Fruit fly (Drosophila melanogaster): Measurements from ENCODE around the gene tadr.

DNA sequence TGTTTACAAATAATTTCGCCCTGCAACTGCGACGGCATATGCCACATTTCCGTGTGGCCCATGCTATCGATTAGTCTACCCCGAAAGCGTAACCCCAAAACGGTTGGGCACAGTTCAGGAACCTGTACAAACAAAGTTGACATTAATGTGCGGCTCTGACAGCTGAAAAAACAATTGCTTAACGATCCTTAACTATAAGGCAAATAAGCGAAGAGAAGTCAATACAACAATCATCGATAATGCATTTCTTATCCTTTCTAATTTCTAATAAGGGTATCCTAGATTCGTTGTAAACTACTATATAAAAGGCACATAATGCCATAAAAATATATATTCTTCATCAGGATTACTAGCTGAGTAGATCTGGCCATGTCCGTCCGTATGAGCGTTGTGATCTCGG, 36.6 kb downstream of the tadr start:
- TF ChIP-seq cyc (GFP tag; optimal IDR thresholded peaks at IDR 0.05) (no peak), fd85E (GFP tag; optimal IDR thresholded peaks at IDR 0.05) (no peak), Eip78C (GFP tag) (no peak), OdsH (GFP tag; optimal IDR thresholded peaks at IDR 0.05) (no peak), Sox15 (GFP tag; optimal IDR thresholded peaks at IDR 0.05) (no peak), CG7368 (GFP tag; optimal IDR thresholded peaks at IDR 0.05) (no peak), Hr39 (GFP tag; optimal IDR thresholded peaks at IDR 0.05) (no peak), vri (GFP tag; optimal IDR thresholded peaks at IDR 0.05) (no peak), Gug (GFP tag; IDR thresholded peaks at IDR 0.05) (no peak), CG16779 (tag; optimal IDR thresholded peaks at IDR 0.05) (no peak), Eip93F (GFP tag; optimal IDR thresholded peaks at IDR 0.05) (no peak), CG4318 (GFP tag; optimal IDR thresholded peaks at IDR 0.05) (no peak), acj6 (GFP tag; optimal IDR thresholded peaks at IDR 0.05) (no peak), Lpt (GFP tag; optimal IDR thresholded peaks at IDR 0.05) (no peak)
